Fruit fly (Drosophila melanogaster): ENCODE results near the gene CG8620.

dm6 chr3L:7189668-7190200 is 31.8 kb downstream of the CG8620 start, which contains the start of gene Dscam2:
- TF ChIP-seq h (optimal IDR thresholded peaks at IDR 0.05) (no peak), Myc (optimal IDR thresholded peaks at IDR 0.05) (no peak)

Measured in Kc167 (cell line).